Worm (Caenorhabditis elegans): ENCODE measurements around the gene Y45F3A.9.

Y45F3A.9 gene

DNA sequence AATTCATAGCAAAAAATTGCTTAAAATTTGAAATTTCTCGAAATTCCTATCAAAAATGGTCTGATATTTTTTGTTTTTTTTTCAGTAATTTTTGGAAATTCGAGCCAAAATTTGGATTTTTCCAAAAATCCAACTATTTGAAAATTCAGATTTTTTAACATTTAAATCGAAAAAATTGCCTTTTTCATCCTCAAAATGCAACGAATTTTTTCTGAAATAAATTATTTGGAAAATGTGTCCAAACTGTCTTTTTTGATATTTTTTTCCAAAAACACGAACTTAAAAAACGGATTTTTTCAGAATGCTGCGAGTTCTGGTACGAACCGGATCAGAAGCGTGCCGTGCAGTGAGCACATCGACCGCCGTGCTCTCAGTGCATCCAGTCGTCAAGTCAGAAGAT lies 20.2 kb upstream of the Y45F3A.9 start, which contains the start of gene mrpl-22:
Gene mrpl-22, plus strand, starts transcription at position 301 of the 400 bp plus-strand sequence.
- no peak for TF ChIP-seq tbx-2 (tag; optimal IDR thresholded peaks at IDR 0.05)
- TF ChIP-seq lsy-12 (tag; optimal IDR thresholded peaks at IDR 0.05): no peak
- no peak for TF ChIP-seq ceh-16 (tag; optimal IDR thresholded peaks at IDR 0.05)
- no peak for TF ChIP-seq fkh-10 (GFP tag; optimal IDR thresholded peaks at IDR 0.05)
- no peak for TF ChIP-seq ceh-9 (tag; optimal IDR thresholded peaks at IDR 0.05)
- TF ChIP-seq elt-2 (tag; optimal IDR thresholded peaks at IDR 0.05): no peak
- TF ChIP-seq lin-15B (tag; optimal IDR thresholded peaks at IDR 0.05): no peak
- TF ChIP-seq ztf-4 (tag; optimal IDR thresholded peaks at IDR 0.05): no peak
- TF ChIP-seq nfya-1 (tag; optimal IDR thresholded peaks at IDR 0.05; ENCODE audit: insufficient read depth): no peak
- no peak for TF ChIP-seq daf-12 (tag; optimal IDR thresholded peaks at IDR 0.05)

DNA sequence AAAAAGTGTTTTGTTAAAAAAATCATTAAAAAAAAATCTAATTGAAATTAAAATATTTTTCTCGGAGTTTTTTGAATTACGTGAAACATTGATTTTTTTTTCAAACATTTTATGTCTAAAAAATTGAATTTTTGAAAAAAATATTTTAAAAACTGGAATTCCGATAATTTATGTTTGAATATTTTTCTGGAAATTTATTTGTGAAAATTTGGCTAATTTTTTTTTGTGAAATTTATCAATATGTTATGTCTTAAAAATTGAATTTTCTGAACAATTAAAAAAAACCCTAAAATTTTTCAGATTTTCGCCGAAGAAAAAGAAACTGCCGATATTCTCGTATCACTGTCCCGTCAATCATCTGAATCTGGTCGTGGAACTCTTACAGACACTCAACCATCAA lies 17.4 kb upstream of the Y45F3A.9 start, which contains the start of gene Y39A1A.24:
Gene Y39A1A.24, plus strand, starts transcription at position 301 of the 400 bp plus-strand sequence.
- TF ChIP-seq elt-2 (tag; optimal IDR thresholded peaks at IDR 0.05): no peak
- no peak for TF ChIP-seq nhr-76 (tag; optimal IDR thresholded peaks at IDR 0.05)
- TF ChIP-seq nhr-67 (tag; optimal IDR thresholded peaks at IDR 0.05): no peak
- no peak for TF ChIP-seq lin-15B (tag; optimal IDR thresholded peaks at IDR 0.05)
- TF ChIP-seq ama-1 (optimal IDR thresholded peaks at IDR 0.05): no peak
- TF ChIP-seq nhr-12 (tag; optimal IDR thresholded peaks at IDR 0.05): no peak
- no peak for TF ChIP-seq elt-1 (tag; optimal IDR thresholded peaks at IDR 0.05)
- TF ChIP-seq egl-5 (tag; optimal IDR thresholded peaks at IDR 0.05): no peak
- TF ChIP-seq skn-1 (tag; optimal IDR thresholded peaks at IDR 0.05): no peak
- TF ChIP-seq unc-39 (tag; optimal IDR thresholded peaks at IDR 0.05): no peak
- no peak for TF ChIP-seq tbx-2 (tag; optimal IDR thresholded peaks at IDR 0.05)
- TF ChIP-seq daf-12 (tag; optimal IDR thresholded peaks at IDR 0.05): no peak

DNA sequence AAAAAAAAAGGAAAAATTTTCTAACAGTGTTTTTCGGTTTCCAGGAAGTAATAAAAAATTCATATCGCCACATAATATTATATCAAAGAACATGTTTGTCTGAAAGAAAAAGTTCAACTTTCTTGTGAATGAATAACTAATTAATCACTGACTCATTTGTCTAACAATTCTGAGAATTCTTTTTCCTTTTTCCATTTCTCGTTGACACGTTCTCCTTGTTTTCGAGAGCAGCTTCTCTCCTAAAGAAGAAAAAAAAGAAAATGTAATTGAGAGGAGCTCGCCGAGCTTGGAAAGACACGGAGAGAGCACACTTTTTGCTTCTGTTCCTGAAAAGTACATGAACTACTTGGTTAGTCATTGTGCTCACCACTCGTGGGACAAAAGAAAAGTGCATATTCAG lies 13.2 kb upstream of the Y45F3A.9 start:
- TF ChIP-seq lsy-12 (tag; optimal IDR thresholded peaks at IDR 0.05) (no peak), nhr-12 (tag; optimal IDR thresholded peaks at IDR 0.05) (no peak), nfya-1 (tag; optimal IDR thresholded peaks at IDR 0.05; ENCODE audit: insufficient read depth) (peak; percentile 19), egl-5 (tag; optimal IDR thresholded peaks at IDR 0.05) (no peak), nhr-25 (tag; optimal IDR thresholded peaks at IDR 0.05) (no peak), nhr-77 (tag; optimal IDR thresholded peaks at IDR 0.05) (no peak), daf-12 (tag; optimal IDR thresholded peaks at IDR 0.05) (no peak)

DNA sequence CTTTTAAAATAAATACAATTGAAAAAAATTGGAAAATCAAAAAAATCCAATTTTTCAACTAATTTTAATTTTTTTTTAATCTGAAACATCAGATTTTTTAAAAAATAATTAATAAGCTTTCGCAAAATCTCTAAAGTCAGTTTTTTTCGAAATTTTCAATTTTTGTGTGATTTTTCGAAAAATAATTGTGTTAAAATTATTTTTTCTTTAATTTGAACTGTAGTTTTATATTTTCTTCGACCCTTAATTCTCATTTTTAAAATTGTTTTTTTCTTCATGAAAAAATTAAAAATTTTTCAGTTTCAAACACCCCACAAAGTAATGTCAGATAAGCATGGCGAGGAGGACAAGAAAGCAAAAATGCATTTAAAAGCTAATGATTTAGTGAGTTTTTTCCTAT lies 10.1 kb upstream of the Y45F3A.9 start, which contains the start of gene rabx-5:
Gene rabx-5, plus strand, starts transcription at position 301 of the 400 bp plus-strand sequence.
- TF ChIP-seq ztf-11 (tag; optimal IDR thresholded peaks at IDR 0.05): no peak
- no peak for TF ChIP-seq mdl-1 (tag; optimal IDR thresholded peaks at IDR 0.05)
- TF ChIP-seq ceh-28 (tag; optimal IDR thresholded peaks at IDR 0.05): no peak
- no peak for TF ChIP-seq nhr-23 (tag; optimal IDR thresholded peaks at IDR 0.05)
- TF ChIP-seq ceh-16 (tag; optimal IDR thresholded peaks at IDR 0.05): no peak
- no peak for TF ChIP-seq pqm-1 (tag; optimal IDR thresholded peaks at IDR 0.05)

DNA sequence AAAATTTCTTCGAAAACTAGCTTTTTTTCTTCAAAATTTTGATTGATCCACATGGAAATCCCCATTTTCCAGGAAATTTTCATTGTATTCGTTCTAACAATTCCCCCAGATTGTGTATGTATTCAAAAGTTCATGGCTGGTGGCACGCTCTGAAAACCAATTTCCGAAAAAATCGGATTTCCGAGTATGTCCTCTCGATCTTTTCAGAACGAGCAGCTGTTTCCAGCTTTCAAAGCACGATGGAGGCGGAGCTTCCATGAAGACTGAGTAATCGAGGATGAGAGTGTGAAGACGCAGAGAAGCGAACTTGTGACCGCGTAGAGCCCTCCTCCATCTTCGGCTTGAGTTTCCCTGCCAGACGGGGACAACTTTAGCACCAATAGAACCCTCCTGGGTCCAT lies 9.4 kb upstream of the Y45F3A.9 start:
- no peak for TF ChIP-seq unc-62 (GFP tag; optimal IDR thresholded peaks at IDR 0.05)
- TF ChIP-seq hmg-11 (tag; optimal IDR thresholded peaks at IDR 0.05): peak; percentile 70
- no peak for TF ChIP-seq skn-1 (tag; optimal IDR thresholded peaks at IDR 0.05)
- no peak for TF ChIP-seq nhr-67 (tag; optimal IDR thresholded peaks at IDR 0.05)
- no peak for TF ChIP-seq egl-5 (tag; optimal IDR thresholded peaks at IDR 0.05)
- no peak for TF ChIP-seq elt-3 (tag; optimal IDR thresholded peaks at IDR 0.05)
- no peak for TF ChIP-seq nhr-25 (tag; optimal IDR thresholded peaks at IDR 0.05)
- no peak for TF ChIP-seq ceh-9 (tag; optimal IDR thresholded peaks at IDR 0.05)
- TF ChIP-seq nhr-77 (tag; optimal IDR thresholded peaks at IDR 0.05): no peak
- no peak for TF ChIP-seq ceh-82 (tag; optimal IDR thresholded peaks at IDR 0.05)
- no peak for TF ChIP-seq ceh-28 (tag; optimal IDR thresholded peaks at IDR 0.05)
- no peak for TF ChIP-seq fos-1 (tag; optimal IDR thresholded peaks at IDR 0.05)
- TF ChIP-seq nfya-1 (tag; optimal IDR thresholded peaks at IDR 0.05; ENCODE audit: insufficient read depth): peak; percentile 5
- no peak for TF ChIP-seq pha-4 (tag; optimal IDR thresholded peaks at IDR 0.05)
- TF ChIP-seq snpc-4 (tag; optimal IDR thresholded peaks at IDR 0.05): no peak

DNA sequence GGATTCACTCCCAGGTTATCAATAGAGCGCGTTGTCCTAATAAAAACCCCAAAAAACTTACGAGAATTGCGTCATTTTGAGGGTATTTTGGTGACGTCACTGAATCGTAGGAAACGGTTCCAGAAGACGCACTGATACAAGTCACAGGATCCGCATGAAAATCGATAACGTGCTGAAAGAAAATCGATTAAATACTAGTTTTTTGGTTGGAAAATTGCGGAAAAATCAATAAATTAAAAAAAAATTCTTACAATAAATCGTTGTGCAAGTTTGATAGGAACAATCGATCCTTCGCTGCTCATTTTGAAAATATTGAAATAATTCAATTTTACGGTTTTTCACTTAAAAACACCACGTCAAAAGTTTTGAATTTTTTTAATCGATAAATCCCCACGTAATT lies 8.3 kb upstream of the Y45F3A.9 start, which contains the start of gene Y39A1A.2:
Gene Y39A1A.2, minus strand, starts transcription at position 319 of the 400 bp plus-strand sequence.
- no peak for TF ChIP-seq nhr-237 (tag; optimal IDR thresholded peaks at IDR 0.05)
- TF ChIP-seq ceh-28 (tag; optimal IDR thresholded peaks at IDR 0.05): peak; percentile 58

Measured in whole organism, L3 larva.